Worm (Caenorhabditis elegans): ENCODE results near the gene fahd-1.

Gene fahd-1

DNA sequence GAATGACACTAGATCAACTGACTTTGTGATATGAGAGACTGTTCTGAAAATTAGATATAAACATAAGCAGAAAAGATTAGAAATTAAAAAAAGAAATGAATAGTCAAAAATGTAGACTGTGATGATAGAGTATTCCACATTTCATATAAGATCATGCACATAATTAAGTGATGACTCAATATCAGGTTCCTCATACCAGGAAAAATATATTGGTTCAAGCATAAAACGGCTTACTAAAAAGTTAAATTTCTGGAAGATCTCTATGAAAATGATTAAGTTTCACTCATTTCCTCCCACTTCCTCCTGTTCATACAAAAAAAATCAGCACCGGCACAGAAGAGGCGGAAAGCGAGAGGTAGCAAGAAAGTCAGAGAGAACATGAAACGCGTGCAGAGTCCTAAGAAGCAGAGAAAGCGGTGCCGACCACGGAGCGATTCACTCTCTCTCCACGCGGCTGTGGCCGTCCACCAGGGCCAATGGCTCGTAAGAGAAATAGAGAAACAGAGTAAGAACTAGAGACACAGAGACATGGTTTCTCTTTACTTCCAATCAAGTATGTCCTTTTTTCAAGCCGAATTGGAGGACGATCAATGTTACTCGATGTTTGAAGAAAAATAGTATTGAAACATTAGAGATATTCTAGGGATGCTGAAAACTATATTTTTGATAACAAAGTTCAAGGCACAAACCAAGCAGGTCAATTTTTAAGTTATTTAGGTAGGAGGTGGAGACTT, at the start of gene fahd-1, which contains the start of gene ZK688.5:
Gene fahd-1, plus strand, starts transcription at position 684 of the 734 bp plus-strand sequence.
Gene ZK688.5, minus strand, starts transcription at position 51 of the 734 bp plus-strand sequence.
- no peak for TF ChIP-seq ztf-29 (GFP tag; IDR thresholded peaks at IDR 0.05)
- TF ChIP-seq ref-1 (GFP tag; conservative IDR thresholded peaks at IDR 0.05) = no peak
- no peak for TF ChIP-seq tab-1 (GFP tag; IDR thresholded peaks at IDR 0.05)
- no peak for TF ChIP-seq klf-2 (GFP tag; conservative IDR thresholded peaks at IDR 0.05)
- no peak for TF ChIP-seq med-1 (GFP tag; optimal IDR thresholded peaks at IDR 0.05; ENCODE audit: insufficient read depth)
- TF ChIP-seq T22C8.4 (GFP tag; IDR thresholded peaks at IDR 0.05) = no peak
- 0 out of 2 replicates have a peak, but pooled peaks have one; percentile 51 for TF ChIP-seq ztf-23 (GFP tag; IDR thresholded peaks at IDR 0.05)
- peak; percentile 10 for TF ChIP-seq cog-1 (tag; optimal IDR thresholded peaks at IDR 0.05)
- TF ChIP-seq flt-1 (GFP tag; IDR thresholded peaks at IDR 0.05) = no peak

- no peak for TF ChIP-seq ref-1 (GFP tag; conservative IDR thresholded peaks at IDR 0.05)
- no peak for TF ChIP-seq T22C8.4 (GFP tag; IDR thresholded peaks at IDR 0.05)
- TF ChIP-seq tab-1 (GFP tag; IDR thresholded peaks at IDR 0.05) = no peak
- TF ChIP-seq ztf-29 (GFP tag; IDR thresholded peaks at IDR 0.05) = no peak
- no peak for TF ChIP-seq klf-2 (GFP tag; conservative IDR thresholded peaks at IDR 0.05)
- TF ChIP-seq cog-1 (tag; optimal IDR thresholded peaks at IDR 0.05) = no peak
- TF ChIP-seq med-1 (GFP tag; optimal IDR thresholded peaks at IDR 0.05; ENCODE audit: insufficient read depth) = no peak
- no peak for TF ChIP-seq flt-1 (GFP tag; IDR thresholded peaks at IDR 0.05)
- TF ChIP-seq ztf-23 (GFP tag; IDR thresholded peaks at IDR 0.05) = no peak
These were observed 48.5 kb upstream of the fahd-1 start, which contains the start of gene ZK652.8 for ce11 chrIII:7843536-7843935. ZK652.8 (minus strand) TSS chrIII:7843636.

ce11 chrIII:7848173-7848572, 43.9 kb upstream of the fahd-1 start:
- no peak for TF ChIP-seq klf-2 (GFP tag; conservative IDR thresholded peaks at IDR 0.05)
- TF ChIP-seq cog-1 (tag; optimal IDR thresholded peaks at IDR 0.05) = no peak
- no peak for TF ChIP-seq ztf-23 (GFP tag; IDR thresholded peaks at IDR 0.05)
- no peak for TF ChIP-seq ztf-29 (GFP tag; IDR thresholded peaks at IDR 0.05)
- no peak for TF ChIP-seq ref-1 (GFP tag; conservative IDR thresholded peaks at IDR 0.05)
- TF ChIP-seq tab-1 (GFP tag; IDR thresholded peaks at IDR 0.05) = no peak
- TF ChIP-seq T22C8.4 (GFP tag; IDR thresholded peaks at IDR 0.05) = no peak
- no peak for TF ChIP-seq med-1 (GFP tag; optimal IDR thresholded peaks at IDR 0.05; ENCODE audit: insufficient read depth)
- TF ChIP-seq flt-1 (GFP tag; IDR thresholded peaks at IDR 0.05) = no peak

ce11 chrIII:7854494-7855184, 37.4 kb upstream of the fahd-1 start, which contains the start of gene rpl-35:
rpl-35 (plus strand) TSS chrIII:7855134.
- peak; percentile 48 for TF ChIP-seq med-1 (GFP tag; optimal IDR thresholded peaks at IDR 0.05; ENCODE audit: insufficient read depth)
- TF ChIP-seq ref-1 (GFP tag; conservative IDR thresholded peaks at IDR 0.05) = peak; percentile 61
- TF ChIP-seq flt-1 (GFP tag; IDR thresholded peaks at IDR 0.05) = peak; percentile 92
- peak; percentile 83 for TF ChIP-seq tab-1 (GFP tag; IDR thresholded peaks at IDR 0.05)
- peak; percentile 99 for TF ChIP-seq cog-1 (tag; optimal IDR thresholded peaks at IDR 0.05)
- peak; percentile 94 for TF ChIP-seq ztf-23 (GFP tag; IDR thresholded peaks at IDR 0.05)
- peak; percentile 77 for TF ChIP-seq ztf-29 (GFP tag; IDR thresholded peaks at IDR 0.05)
- peak; percentile 76 for TF ChIP-seq T22C8.4 (GFP tag; IDR thresholded peaks at IDR 0.05)
- TF ChIP-seq klf-2 (GFP tag; conservative IDR thresholded peaks at IDR 0.05) = peak; percentile 70; the same call in 1 of the 2 replicates

- no peak for TF ChIP-seq T22C8.4 (GFP tag; IDR thresholded peaks at IDR 0.05)
- TF ChIP-seq klf-2 (GFP tag; conservative IDR thresholded peaks at IDR 0.05) = no peak
- no peak for TF ChIP-seq tab-1 (GFP tag; IDR thresholded peaks at IDR 0.05)
- TF ChIP-seq cog-1 (tag; optimal IDR thresholded peaks at IDR 0.05) = no peak
- no peak for TF ChIP-seq ztf-29 (GFP tag; IDR thresholded peaks at IDR 0.05)
- TF ChIP-seq ref-1 (GFP tag; conservative IDR thresholded peaks at IDR 0.05) = no peak
- TF ChIP-seq med-1 (GFP tag; optimal IDR thresholded peaks at IDR 0.05; ENCODE audit: insufficient read depth) = no peak
These were observed 36.6 kb upstream of the fahd-1 start for ce11 chrIII:7855468-7855867.

DNA sequence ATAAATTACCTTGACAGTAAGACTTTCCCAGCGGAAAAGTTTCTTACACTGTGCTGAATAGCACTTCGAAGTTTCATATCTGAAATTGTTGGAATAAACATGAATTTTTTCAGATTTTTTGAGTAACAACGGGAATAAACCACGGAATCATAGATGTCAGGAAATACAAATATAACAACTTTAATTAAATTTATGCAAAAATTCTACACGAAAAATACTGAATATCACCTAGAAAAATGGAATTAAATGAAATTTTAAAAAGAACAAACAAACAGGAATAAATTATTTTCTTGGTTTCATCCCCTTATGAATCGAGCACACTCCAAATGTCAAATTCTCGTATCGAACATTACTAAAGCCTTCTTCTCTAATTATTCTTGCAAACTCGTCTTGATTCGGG, 34.9 kb upstream of the fahd-1 start, which contains the start of gene tag-307:
Gene tag-307, minus strand, starts transcription at position 101 of the 400 bp plus-strand sequence.
- no peak for TF ChIP-seq klf-2 (GFP tag; conservative IDR thresholded peaks at IDR 0.05)
- TF ChIP-seq T22C8.4 (GFP tag; IDR thresholded peaks at IDR 0.05) = no peak
- TF ChIP-seq ref-1 (GFP tag; conservative IDR thresholded peaks at IDR 0.05) = no peak
- TF ChIP-seq ztf-23 (GFP tag; IDR thresholded peaks at IDR 0.05) = no peak
- TF ChIP-seq med-1 (GFP tag; optimal IDR thresholded peaks at IDR 0.05; ENCODE audit: insufficient read depth) = no peak

- TF ChIP-seq med-1 (GFP tag; optimal IDR thresholded peaks at IDR 0.05; ENCODE audit: insufficient read depth) (no peak), tab-1 (GFP tag; IDR thresholded peaks at IDR 0.05) (no peak), cog-1 (tag; optimal IDR thresholded peaks at IDR 0.05) (no peak), T22C8.4 (GFP tag; IDR thresholded peaks at IDR 0.05) (no peak), flt-1 (GFP tag; IDR thresholded peaks at IDR 0.05) (no peak), ref-1 (GFP tag; conservative IDR thresholded peaks at IDR 0.05) (no peak), ztf-29 (GFP tag; IDR thresholded peaks at IDR 0.05) (no peak), klf-2 (GFP tag; conservative IDR thresholded peaks at IDR 0.05) (no peak), ztf-23 (GFP tag; IDR thresholded peaks at IDR 0.05) (no peak)
These were observed 33.5 kb upstream of the fahd-1 start, which contains the start of the genes coq-5 and ufm-1 for ce11 chrIII:7858407-7859029. coq-5 (minus strand) TSS chrIII:7858457. ufm-1 (plus strand) TSS chrIII:7858979.

DNA sequence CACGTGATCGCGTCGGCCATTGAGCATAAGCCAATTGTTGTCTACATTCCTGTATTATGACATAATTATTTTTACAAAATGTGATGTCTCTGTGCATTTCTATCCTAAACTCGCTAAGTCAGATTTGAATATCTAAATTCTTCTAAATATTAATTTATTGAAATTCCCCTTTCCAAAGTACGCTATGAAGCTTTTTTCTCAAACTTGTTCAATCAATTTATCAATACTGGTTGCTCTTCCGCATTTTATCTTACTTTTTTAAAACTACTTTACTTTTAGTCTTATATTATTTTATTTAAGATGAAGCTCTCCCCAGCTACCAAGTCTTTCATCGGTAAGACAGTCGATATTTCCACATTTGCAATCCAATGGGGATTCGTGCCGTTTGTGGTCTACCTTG, 32.7 kb upstream of the fahd-1 start, which contains the start of gene tomm-7:
Gene tomm-7, plus strand, starts transcription at position 301 of the 400 bp plus-strand sequence.
- TF ChIP-seq ztf-23 (GFP tag; IDR thresholded peaks at IDR 0.05) = no peak
- no peak for TF ChIP-seq T22C8.4 (GFP tag; IDR thresholded peaks at IDR 0.05)
- TF ChIP-seq med-1 (GFP tag; optimal IDR thresholded peaks at IDR 0.05; ENCODE audit: insufficient read depth) = no peak
- TF ChIP-seq klf-2 (GFP tag; conservative IDR thresholded peaks at IDR 0.05) = no peak
- TF ChIP-seq cog-1 (tag; optimal IDR thresholded peaks at IDR 0.05) = no peak
- TF ChIP-seq tab-1 (GFP tag; IDR thresholded peaks at IDR 0.05) = no peak
- TF ChIP-seq flt-1 (GFP tag; IDR thresholded peaks at IDR 0.05) = no peak
- TF ChIP-seq ztf-29 (GFP tag; IDR thresholded peaks at IDR 0.05) = no peak
- TF ChIP-seq ref-1 (GFP tag; conservative IDR thresholded peaks at IDR 0.05) = no peak

All from whole organism, midembryonic.